Fruit fly (Drosophila melanogaster): ENCODE measurements around the gene Pomp.

Gene Pomp

DNA sequence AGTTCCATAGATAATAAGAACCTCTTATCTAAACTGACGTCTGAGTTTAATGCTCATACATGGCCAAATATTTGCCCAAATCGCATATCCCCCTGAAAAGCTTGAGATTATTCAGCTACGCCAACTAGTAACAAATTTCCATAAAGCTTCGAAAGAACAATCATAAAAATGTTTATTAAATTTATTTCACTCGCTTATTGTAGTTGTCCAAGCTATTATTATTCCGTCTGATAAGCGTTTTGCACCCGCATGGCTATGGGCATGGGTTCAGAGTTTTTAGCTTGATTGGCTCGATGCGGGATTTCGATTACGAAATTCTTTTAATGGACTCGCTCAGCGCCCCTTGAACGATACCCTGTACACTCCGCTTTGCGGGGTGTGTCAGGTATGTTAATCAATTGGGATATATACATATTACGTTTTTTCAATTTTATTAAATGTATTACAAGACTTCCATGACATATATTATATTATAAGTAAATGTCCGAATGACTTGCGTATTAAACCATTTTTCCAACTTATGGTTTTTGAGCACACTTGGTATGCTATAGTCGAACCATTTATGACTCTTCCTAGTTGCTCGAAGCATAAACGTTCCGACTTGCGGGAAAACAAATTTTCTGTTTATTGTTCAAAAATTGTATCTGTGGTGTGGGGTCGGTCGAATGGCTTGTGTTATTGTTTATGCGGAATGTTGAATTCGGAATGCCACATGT is 18.3 kb downstream of the Pomp start (continued):
- TF ChIP-seq CG8290 (GFP tag; optimal IDR thresholded peaks at IDR 0.05) (peak; percentile 71), CG8290 (tag; optimal IDR thresholded peaks at IDR 0.05) (peak; percentile 7 to 92), so (GFP tag; IDR thresholded peaks at IDR 0.05) (peak; percentile 97), CG14014 (GFP tag; IDR thresholded peaks at IDR 0.05) (peak; percentile 96), CG17385 (GFP tag; optimal IDR thresholded peaks at IDR 0.05) (peak; percentile 92), cg (GFP tag; optimal IDR thresholded peaks at IDR 0.05) (no peak), CG11696 (GFP tag; IDR thresholded peaks at IDR 0.05) (peak; percentile 81), Fer3 (tag; optimal IDR thresholded peaks at IDR 0.05) (peak; percentile 97), Adf1 (GFP tag; IDR thresholded peaks at IDR 0.05) (peak; percentile 84), PHDP (tag; optimal IDR thresholded peaks at IDR 0.05) (peak; percentile 97), BtbVII (GFP tag; optimal IDR thresholded peaks at IDR 0.05) (peak; percentile 94), Antp (GFP tag; optimal IDR thresholded peaks at IDR 0.05) (peak; percentile 17), croc (GFP tag; conservative IDR thresholded peaks at IDR 0.05) (peak; percentile 91), CG3847 (GFP tag; IDR thresholded peaks at IDR 0.05) (peak; percentile 95), Mrtf (GFP tag; IDR thresholded peaks at IDR 0.05) (peak; percentile 90), CG1832 (GFP tag; optimal IDR thresholded peaks at IDR 0.05) (no peak), hth (optimal IDR thresholded peaks at IDR 0.05) (no peak), org-1 (GFP tag; optimal IDR thresholded peaks at IDR 0.05) (peak; percentile 96), dysf (GFP tag; IDR thresholded peaks at IDR 0.05) (peak; percentile 97), emc (GFP tag; optimal IDR thresholded peaks at IDR 0.05) (peak; percentile 64), Doc2 (GFP tag; IDR thresholded peaks at IDR 0.05) (peak; percentile 88), Doc3 (GFP tag; IDR thresholded peaks at IDR 0.05; ENCODE audit: partially characterized antibody) (0 out of 3 replicates have a peak, but pooled peaks have one; percentile 32), Six4 (GFP tag; optimal IDR thresholded peaks at IDR 0.05) (peak; percentile 88), sens (GFP tag) (peak; percentile 94), Neu2 (GFP tag; optimal IDR thresholded peaks at IDR 0.05; ENCODE audit: borderline replicate concordance) (no peak), CG17328 (GFP tag; IDR thresholded peaks at IDR 0.05) (peak; percentile 95), aop (GFP tag; IDR thresholded peaks at IDR 0.05) (peak; percentile 73), nmo (GFP tag; optimal IDR thresholded peaks at IDR 0.05) (peak; percentile 96), CG6654 (GFP tag; optimal IDR thresholded peaks at IDR 0.05) (peak; percentile 84), Nf-YB (GFP tag; optimal IDR thresholded peaks at IDR 0.05) (peak; percentile 85), CG6854 (GFP tag; optimal IDR thresholded peaks at IDR 0.05) (peak; percentile 92), CG6254 (GFP tag; optimal IDR thresholded peaks at IDR 0.05) (peak; percentile 88), h (optimal IDR thresholded peaks at IDR 0.05) (no peak), Ravus (GFP tag; IDR thresholded peaks at IDR 0.05) (peak; percentile 93), CG11695 (GFP tag; IDR thresholded peaks at IDR 0.05) (peak; percentile 95), NfI (GFP tag; optimal IDR thresholded peaks at IDR 0.05) (peak; percentile 94), klu (GFP tag; IDR thresholded peaks at IDR 0.05) (peak; percentile 91), Rfx (GFP tag; IDR thresholded peaks at IDR 0.05) (peak; percentile 97), sna (GFP tag; IDR thresholded peaks at IDR 0.05; ENCODE audit: partially characterized antibody) (peak; percentile 33; the same call in 1 of the 2 replicates), CG12299 (tag; optimal IDR thresholded peaks at IDR 0.05) (peak; percentile 94), CG5953 (GFP tag; IDR thresholded peaks at IDR 0.05) (peak; percentile 91), CG15514 (GFP tag; optimal IDR thresholded peaks at IDR 0.05) (peak; percentile 92), Sox102F (GFP tag; optimal IDR thresholded peaks at IDR 0.05) (peak; percentile 97), CG16815 (GFP tag; optimal IDR thresholded peaks at IDR 0.05) (peak; percentile 94), CG3163 (GFP tag; optimal IDR thresholded peaks at IDR 0.05) (peak; percentile 7), HLH3B (GFP tag; IDR thresholded peaks at IDR 0.05) (peak; percentile 91), kni (GFP tag; optimal IDR thresholded peaks at IDR 0.05) (peak; percentile 5), D19B (GFP tag; optimal IDR thresholded peaks at IDR 0.05) (peak; percentile 100), Fer2 (tag; optimal IDR thresholded peaks at IDR 0.05) (peak; percentile 91), H15 (GFP tag; IDR thresholded peaks at IDR 0.05) (peak; percentile 92), CG43689 (GFP tag; IDR thresholded peaks at IDR 0.05) (peak; percentile 93)
